Worm (Caenorhabditis elegans) whole organism, L1 larva: ENCODE data around the gene C12D12.3.

Source experiments
- fos-1 ChIP-seq: fragments of 150-350 bp; optimal IDR thresholded peaks from 2 replicates; lab custom pipeline; 2014; ENCODE audit warnings: missing biosample characterization, missing genetic modification characterization
- nhr-12 ChIP-seq: sonication (generic microtip); optimal IDR thresholded peaks from 2 replicates; lab custom pipeline; 2017; ENCODE audit warnings: missing biosample characterization, missing genetic modification characterization
- rnt-1 ChIP-seq: sonication (generic microtip); optimal IDR thresholded peaks from 2 replicates; lab custom pipeline; 2016; ENCODE audit warnings: mild to moderate bottlenecking, missing genetic modification characterization, moderate library complexity, missing compliant biosample characterization

The C12D12.3 gene

DNA sequence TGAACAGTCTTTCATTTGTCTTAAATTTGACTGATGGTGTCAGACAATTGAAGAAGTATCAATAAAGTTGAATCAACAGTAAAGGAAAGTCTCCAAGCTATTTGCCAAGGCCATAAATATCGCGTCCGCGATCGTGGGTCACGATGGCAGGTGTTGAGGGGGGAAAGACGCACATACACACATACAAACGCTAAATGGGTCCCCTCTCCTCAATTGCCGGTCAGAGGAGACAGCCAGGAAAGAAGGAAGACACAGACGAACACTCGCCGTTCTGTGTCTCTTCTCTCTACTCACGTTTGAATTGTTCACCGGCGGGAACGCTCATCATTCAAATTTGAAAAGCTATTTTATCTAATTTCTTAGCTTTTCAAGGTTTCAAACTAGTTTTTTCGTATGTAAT, 51.8 kb downstream of the C12D12.3 start (continued):
- TF ChIP-seq nhr-12 (tag; lab: Kevin White, UChicago) (no peak), fos-1 (tag; lab: Kevin White, UChicago) (no peak), rnt-1 (tag; lab: Kevin White, UChicago) (peak; percentile 38)
